Worm (Caenorhabditis elegans) whole organism, L3 larva: ENCODE data around the gene F45E1.2.

Experiments
- aly-2 ChIP-seq: fragments of 150-350 bp; optimal IDR thresholded peaks from 2 replicates; lab custom pipeline; 2014; ENCODE audit warnings: missing biosample characterization, missing genetic modification characterization
- ama-1 ChIP-seq: fragments of 150-350 bp; optimal IDR thresholded peaks from 2 replicates; lab custom pipeline; 2018
- lin-39 ChIP-seq: fragments of 150-350 bp; optimal IDR thresholded peaks from 2 replicates; lab custom pipeline; 2018; ENCODE audit warnings: missing biosample characterization, missing genetic modification reagents, missing genetic modification characterization
- nhr-28 ChIP-seq: fragments of 150-350 bp; optimal IDR thresholded peaks from 2 replicates; lab custom pipeline; 2014; ENCODE audit warnings: missing biosample characterization, missing genetic modification characterization
- nhr-76 ChIP-seq: fragments of 150-350 bp; sonication (generic microtip); optimal IDR thresholded peaks from 5 replicates; lab custom pipeline; 2014; ENCODE audit warnings: missing biosample characterization, missing genetic modification characterization
- nhr-77 ChIP-seq: fragments of 150-350 bp; optimal IDR thresholded peaks from 2 replicates; lab custom pipeline; 2014; ENCODE audit warnings: missing biosample characterization, missing genetic modification characterization
- ztf-11 ChIP-seq: fragments of 150-350 bp; optimal IDR thresholded peaks from 2 replicates; lab custom pipeline; 2014; ENCODE audit warnings: missing biosample characterization, missing genetic modification characterization

DNA sequence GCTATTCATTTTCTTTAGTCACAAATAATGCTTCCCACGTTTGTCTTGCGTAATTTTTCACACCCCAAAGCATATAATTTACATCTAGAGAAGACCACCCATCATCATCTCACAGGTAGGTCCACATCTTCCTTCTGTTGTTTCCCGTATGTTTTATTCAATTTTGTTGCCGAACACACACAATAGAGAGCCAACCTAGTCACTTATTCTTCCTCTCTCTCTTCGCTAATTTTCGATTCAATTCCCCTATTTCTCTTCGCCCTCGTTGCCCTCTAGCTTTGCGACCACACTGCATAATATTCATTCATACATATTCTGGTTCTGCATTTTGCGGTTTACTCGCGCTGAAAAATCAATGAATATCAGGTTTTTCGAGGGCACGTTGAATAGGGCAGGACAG, 2.4 kb downstream of the F45E1.2 start:
- no peak for TF ChIP-seq ama-1 (lab: Kevin White, UChicago)
- no peak for TF ChIP-seq nhr-28
- TF ChIP-seq nhr-77 (tag; lab: Kevin White, UChicago): no peak
- TF ChIP-seq ztf-11 (tag; lab: Kevin White, UChicago): no peak
- no peak for TF ChIP-seq nhr-76 (tag; lab: Kevin White, UChicago)
- TF ChIP-seq aly-2: no peak
- TF ChIP-seq lin-39 (tag; lab: Kevin White, UChicago): no peak
